Worm (Caenorhabditis elegans): Measurements from ENCODE around the gene H14E04.2.

H14E04.2 gene

ce11 chrIII:2375918-2376317 lies at the start of gene H14E04.2:
Gene H14E04.2 (plus strand): TSS chrIII:2376193.
- TF ChIP-seq unc-62 (GFP tag; optimal IDR thresholded peaks at IDR 0.05): no peak

ce11 chrIII:2328612-2329011 lies 47.4 kb upstream of the H14E04.2 start:
- no peak for TF ChIP-seq unc-62 (GFP tag; optimal IDR thresholded peaks at IDR 0.05)

- TF ChIP-seq unc-62 (GFP tag; optimal IDR thresholded peaks at IDR 0.05): no peak
These were observed 46.7 kb upstream of the H14E04.2 start, which contains the start of gene Y54F10BM.12 for ce11 chrIII:2329336-2329735. Gene Y54F10BM.12 (minus strand): TSS chrIII:2329679.

DNA sequence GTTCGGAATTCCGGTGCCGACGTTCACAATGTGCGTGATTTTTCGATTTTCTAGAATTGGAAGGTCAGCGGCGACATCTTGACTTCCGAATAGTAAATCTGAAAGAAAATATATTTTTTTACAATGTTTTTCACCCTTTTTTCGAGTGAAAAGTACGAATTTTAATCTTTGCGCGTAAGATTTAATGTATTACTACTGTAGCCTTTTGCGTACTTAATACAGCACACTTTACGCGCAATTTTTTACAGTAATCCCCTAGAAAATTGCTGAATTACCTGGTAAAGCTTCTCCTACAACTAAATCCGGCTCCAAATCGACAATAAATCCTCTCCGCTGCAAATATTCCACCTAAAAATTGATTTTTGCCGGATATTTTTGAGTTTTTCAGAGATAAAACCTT lies 45.6 kb upstream of the H14E04.2 start:
- no peak for TF ChIP-seq unc-62 (GFP tag; optimal IDR thresholded peaks at IDR 0.05)

DNA sequence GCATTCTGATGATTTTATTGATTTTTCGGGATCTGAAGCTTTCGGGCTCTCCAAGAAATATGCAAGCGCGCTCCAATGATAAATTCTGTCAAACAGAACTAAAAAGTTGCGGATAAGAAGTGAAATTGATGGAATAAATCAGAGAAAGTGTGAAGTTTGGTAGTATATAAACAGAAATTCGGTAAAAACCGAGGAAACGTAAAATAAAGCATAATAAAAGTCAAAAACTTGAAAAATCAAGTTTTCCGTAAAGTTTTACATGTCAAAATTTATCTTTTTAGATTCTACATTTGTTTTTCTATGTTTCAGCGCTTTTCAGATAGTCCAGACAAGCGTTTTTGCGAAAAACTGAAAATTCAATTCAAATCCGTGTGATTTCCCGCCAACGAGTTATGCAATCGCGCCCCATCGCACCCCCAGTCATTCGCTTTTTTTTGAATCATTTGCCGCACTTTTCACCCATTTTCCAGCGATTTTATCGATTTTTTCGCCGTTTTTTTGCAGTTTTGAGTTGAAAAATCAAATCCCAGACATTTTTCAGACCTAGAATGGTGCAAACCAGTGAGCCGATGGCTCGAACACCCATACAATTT lies 44.9 kb upstream of the H14E04.2 start, which contains the start of the genes Y54F10BM.13 and ppm-1.D:
Gene Y54F10BM.13 (minus strand): TSS at position 51 of the 593 bp plus-strand sequence.
Gene ppm-1.D (plus strand): TSS at position 540 of the 593 bp plus-strand sequence.
- TF ChIP-seq unc-62 (GFP tag; optimal IDR thresholded peaks at IDR 0.05): no peak

- no peak for TF ChIP-seq unc-62 (GFP tag; optimal IDR thresholded peaks at IDR 0.05)
These were observed 32.7 kb upstream of the H14E04.2 start, which contains the start of gene phf-5 for ce11 chrIII:2343273-2343672. Gene phf-5 (plus strand): TSS chrIII:2343573.

ce11 chrIII:2347291-2347690 lies 28.7 kb upstream of the H14E04.2 start, which contains the start of gene gip-1:
Gene gip-1 (plus strand): TSS chrIII:2347591.
- TF ChIP-seq unc-62 (GFP tag; optimal IDR thresholded peaks at IDR 0.05): no peak

- TF ChIP-seq unc-62 (GFP tag; optimal IDR thresholded peaks at IDR 0.05): no peak
These were observed 26.0 kb upstream of the H14E04.2 start for ce11 chrIII:2349956-2350355.

DNA sequence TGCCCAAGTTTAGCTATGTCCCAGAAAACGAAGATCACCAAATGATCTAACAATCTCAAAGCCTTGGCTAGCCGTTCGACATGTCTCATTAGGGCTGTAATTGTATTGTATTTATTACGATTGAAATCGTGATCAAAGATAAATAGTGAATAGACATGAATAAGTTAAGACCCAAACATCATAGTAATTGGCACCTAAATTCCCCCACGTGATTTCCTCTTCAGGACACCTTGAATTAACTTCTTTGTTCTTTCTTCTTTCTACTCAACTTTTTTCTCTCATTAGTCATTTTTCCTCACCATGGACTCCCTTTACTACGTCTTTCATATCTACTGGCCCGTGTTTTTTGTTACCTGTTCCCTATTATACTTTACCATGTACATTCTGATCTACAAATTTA lies 13.3 kb upstream of the H14E04.2 start, which contains the start of gene srd-69:
Gene srd-69 (plus strand): TSS at position 301 of the 400 bp plus-strand sequence.
- TF ChIP-seq unc-62 (GFP tag; optimal IDR thresholded peaks at IDR 0.05): no peak

DNA sequence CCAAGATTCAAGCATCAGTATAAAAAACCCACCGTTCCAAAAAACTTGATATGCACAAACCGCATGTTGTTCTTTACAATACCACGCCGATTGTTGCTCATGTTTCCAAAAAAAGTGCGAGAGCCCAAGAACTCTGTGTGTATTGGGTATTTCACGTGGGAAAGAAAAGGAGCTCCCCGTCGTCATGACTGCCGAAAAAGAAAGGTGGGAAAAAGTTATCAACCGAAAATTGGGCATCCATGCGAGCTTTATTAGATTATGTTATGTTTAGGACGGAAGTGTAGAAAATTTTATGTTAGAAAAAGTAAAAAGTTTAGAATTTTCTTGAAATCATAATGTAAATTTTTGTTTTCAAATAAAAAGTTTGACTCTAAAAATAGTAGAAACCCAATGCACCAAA lies 7.6 kb upstream of the H14E04.2 start, which contains the start of gene H04J21.4:
Gene H04J21.4 (minus strand): TSS at position 101 of the 400 bp plus-strand sequence.
- TF ChIP-seq unc-62 (GFP tag; optimal IDR thresholded peaks at IDR 0.05): no peak

DNA sequence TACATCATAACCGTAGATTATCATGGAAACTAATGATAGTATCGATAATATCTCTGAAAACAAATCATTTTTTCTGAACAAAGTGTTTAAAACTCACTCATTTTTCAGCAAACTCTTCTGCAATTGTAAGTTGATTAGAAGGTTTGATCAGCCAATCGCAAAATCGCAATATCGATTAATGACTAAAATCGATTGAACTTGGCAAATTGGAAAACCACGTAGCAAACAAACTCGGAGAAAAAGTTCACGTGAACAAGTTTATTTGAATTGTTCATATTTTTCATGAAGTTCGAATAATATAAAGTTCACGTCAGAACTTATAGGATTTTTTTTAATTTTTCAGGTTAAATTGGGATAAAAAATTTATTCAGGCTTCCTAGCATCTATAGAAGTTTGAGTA lies 4.1 kb upstream of the H14E04.2 start, which contains the start of gene H04J21.1:
Gene H04J21.1 (minus strand): TSS at position 101 of the 400 bp plus-strand sequence.
- no peak for TF ChIP-seq unc-62 (GFP tag; optimal IDR thresholded peaks at IDR 0.05)

- TF ChIP-seq unc-62 (GFP tag; optimal IDR thresholded peaks at IDR 0.05): no peak
These were observed 8.4 kb downstream of the H14E04.2 start for ce11 chrIII:2384364-2384763.

DNA sequence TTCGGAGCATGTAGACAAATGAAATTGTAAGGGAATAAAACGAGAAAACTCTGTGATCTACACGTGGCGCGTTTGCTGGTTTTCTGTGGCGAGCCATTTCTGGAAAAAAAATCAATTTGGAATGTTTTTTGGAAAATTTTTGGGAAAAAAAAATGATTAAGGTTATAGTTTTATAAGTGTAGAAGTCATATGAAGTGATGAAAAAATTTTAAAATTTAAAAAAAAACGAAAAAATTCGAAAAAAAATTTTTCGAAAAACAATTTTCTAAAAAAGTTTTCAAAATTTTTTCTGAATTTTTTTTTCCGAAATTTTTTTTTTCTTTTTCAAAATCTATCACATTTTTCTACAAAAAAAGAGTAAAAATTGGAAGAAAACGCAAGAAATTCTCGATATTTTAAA lies 10.5 kb downstream of the H14E04.2 start, which contains the start of gene H14E04.3:
Gene H14E04.3 (minus strand): TSS at position 101 of the 400 bp plus-strand sequence.
- no peak for TF ChIP-seq unc-62 (GFP tag; optimal IDR thresholded peaks at IDR 0.05)

DNA sequence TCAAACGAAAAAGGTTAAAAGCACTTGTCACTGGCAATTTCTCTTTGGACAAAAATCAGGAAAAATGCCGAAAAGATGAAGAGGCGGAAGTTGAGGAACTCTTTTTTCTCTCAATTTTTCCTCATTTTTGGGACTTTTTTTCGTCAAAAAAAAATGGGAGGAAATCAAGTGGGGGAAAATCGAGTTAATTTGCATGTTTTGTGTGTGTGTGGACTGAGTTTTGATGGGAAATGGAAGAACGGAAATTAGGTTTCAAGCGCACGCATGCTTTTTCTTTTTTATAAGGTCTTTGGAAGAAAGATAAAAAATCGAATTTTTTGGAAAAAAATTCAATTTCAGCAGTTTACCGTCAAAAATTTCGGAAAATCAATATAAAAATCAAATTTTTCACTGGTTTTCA lies 15.7 kb downstream of the H14E04.2 start:
- TF ChIP-seq unc-62 (GFP tag; optimal IDR thresholded peaks at IDR 0.05): no peak

ce11 chrIII:2393666-2394154 lies 17.7 kb downstream of the H14E04.2 start:
- no peak for TF ChIP-seq unc-62 (GFP tag; optimal IDR thresholded peaks at IDR 0.05)

ce11 chrIII:2401126-2402123 lies 25.4 kb downstream of the H14E04.2 start, which contains the start of the genes cic-1 and strm-1:
Gene cic-1 (minus strand): TSS chrIII:2401221.
Gene strm-1 (plus strand): TSS chrIII:2402070.
- no peak for TF ChIP-seq unc-62 (GFP tag; optimal IDR thresholded peaks at IDR 0.05)
